Worm (Caenorhabditis elegans) whole organism, young adult: ENCODE data around the gene Y48G9A.7.

Experiments used
- B0035.1 ChIP-seq: sonication (generic microtip); optimal IDR thresholded peaks from 2 replicates; lab custom pipeline; 2016; ENCODE audit warnings: missing genetic modification characterization, mild to moderate bottlenecking, missing compliant biosample characterization, missing genotype, missing genetic modification reagents
- D2030.7 ChIP-seq: fragments of 200-800 bp; sonication (Bioruptor generic); IDR thresholded peaks from 2 replicates; pipeline ENCODE4 v1.3.6; 2022; ENCODE audit warnings: missing genetic modification reagents, missing genetic modification characterization, missing compliant biosample characterization
- F33H1.4 ChIP-seq: fragments of 200-800 bp; sonication (Bioruptor generic); IDR thresholded peaks from 2 replicates; pipeline ENCODE4 v1.3.6; 2022; ENCODE audit warnings: missing genetic modification reagents, missing genetic modification characterization, missing compliant biosample characterization
- Y53G8AR.9 ChIP-seq: fragments of 200-800 bp; sonication (Bioruptor generic); conservative IDR thresholded peaks from 2 replicates; pipeline ENCODE4 v1.3.6; 2022; ENCODE audit warnings: missing genetic modification reagents, missing genetic modification characterization, missing compliant biosample characterization
- aptf-3 ChIP-seq: fragments of 200-800 bp; sonication (Bioruptor generic); IDR thresholded peaks from 2 replicates; pipeline ENCODE4 v1.3.6; 2022; ENCODE audit warnings: missing genetic modification characterization, missing compliant biosample characterization
- atf-7 ChIP-seq: sonication (generic microtip); optimal IDR thresholded peaks from 2 replicates; lab custom pipeline; 2017; ENCODE audit warnings: mild to moderate bottlenecking, missing genetic modification characterization, missing compliant biosample characterization
- bed-2 ChIP-seq: fragments of 200-800 bp; sonication (Bioruptor generic); IDR thresholded peaks from 2 replicates; pipeline ENCODE4 v1.3.6; 2022; ENCODE audit warnings: missing genetic modification reagents, missing genetic modification characterization, missing compliant biosample characterization
- ccch-3 ChIP-seq: fragments of 200-800 bp; sonication (Bioruptor generic); optimal IDR thresholded peaks from 2 replicates; lab custom pipeline; 2018; ENCODE audit warnings: mild to moderate bottlenecking, missing genetic modification characterization, missing compliant biosample characterization
- cebp-1 ChIP-seq, 2 experiments: fragments of 200-800 bp in 1 of 2; sonication (Bioruptor generic) in 1 of 2; sonication (generic microtip) in 1 of 2; IDR thresholded peaks in 1 of 2; optimal IDR thresholded peaks in 1 of 2; 2 replicates each; pipeline versions ENCODE4 v1.3.6 to Lab custom; 2017 to 2022; ENCODE audit warnings: missing compliant biosample characterization in 2 of 2, missing genetic modification characterization in 2 of 2, mild to moderate bottlenecking in 1 of 2, missing genetic modification reagents in 1 of 2, moderate library complexity in 1 of 2
- cebp-2 ChIP-seq: fragments of 200-800 bp; sonication (Bioruptor generic); IDR thresholded peaks from 2 replicates; pipeline ENCODE4 v1.3.6; 2022; ENCODE audit warnings: missing genetic modification characterization, missing compliant biosample characterization
- ceh-91 ChIP-seq: fragments of 200-800 bp; sonication (Bioruptor generic); IDR thresholded peaks from 2 replicates; pipeline ENCODE4 v1.3.6; 2022; ENCODE audit warnings: missing genetic modification reagents, missing genetic modification characterization, missing compliant biosample characterization
- chd-7 ChIP-seq: sonication (generic microtip); optimal IDR thresholded peaks from 2 replicates; lab custom pipeline; 2016; ENCODE audit warnings: mild to moderate bottlenecking, missing genetic modification characterization, moderate library complexity, missing compliant biosample characterization
- dox-1 ChIP-seq: fragments of 200-800 bp; sonication (Bioruptor generic); IDR thresholded peaks from 2 replicates; pipeline ENCODE4 v1.3.6; 2022; ENCODE audit warnings: missing genetic modification reagents, missing genetic modification characterization, missing compliant biosample characterization
- dpff-1 ChIP-seq: sonication (generic microtip); optimal IDR thresholded peaks from 2 replicates; lab custom pipeline; 2017; ENCODE audit warnings: mild to moderate bottlenecking, missing genetic modification characterization, missing compliant biosample characterization
- dpl-1 ChIP-seq: fragments of 150-350 bp; optimal IDR thresholded peaks from 2 replicates; lab custom pipeline; 2014; ENCODE audit warnings: missing biosample characterization, missing genetic modification reagents, missing genetic modification characterization
- efl-1 ChIP-seq: fragments of 150-350 bp; optimal IDR thresholded peaks from 2 replicates; lab custom pipeline; 2014; ENCODE audit warnings: missing biosample characterization, missing genetic modification reagents, missing genetic modification characterization
- egrh-3 ChIP-seq: fragments of 200-800 bp; sonication (Bioruptor generic); IDR thresholded peaks from 2 replicates; pipeline ENCODE4 v1.3.6; 2022; ENCODE audit warnings: missing genetic modification reagents, missing genetic modification characterization, missing compliant biosample characterization
- ekl-4 ChIP-seq: fragments of 200-800 bp; sonication (Bioruptor generic); IDR thresholded peaks from 2 replicates; pipeline ENCODE4 v1.3.6; 2022; ENCODE audit warnings: missing genetic modification reagents, missing genetic modification characterization, missing compliant biosample characterization
- hmg-1.2 ChIP-seq: fragments of 200-800 bp; sonication (Bioruptor generic); IDR thresholded peaks from 2 replicates; pipeline ENCODE4 v1.3.6; 2022; ENCODE audit warnings: missing genetic modification reagents, missing genetic modification characterization, missing compliant biosample characterization
- hmg-20 ChIP-seq: fragments of 200-800 bp; sonication (Bioruptor generic); IDR thresholded peaks from 2 replicates; pipeline ENCODE4 v1.3.6; 2022; ENCODE audit warnings: missing genetic modification reagents, missing genetic modification characterization, missing compliant biosample characterization
- let-526 ChIP-seq: fragments of 200-800 bp; sonication (Bioruptor generic); IDR thresholded peaks from 2 replicates; pipeline ENCODE4 v1.3.6; 2022; ENCODE audit warnings: missing genetic modification reagents, missing genetic modification characterization, missing compliant biosample characterization
- let-607 ChIP-seq, 2 experiments: fragments of 200-800 bp in 1 of 2; sonication (Bioruptor generic) in 1 of 2; sonication (generic microtip) in 1 of 2; optimal IDR thresholded peaks; 2 replicates each; lab custom pipeline; 2016 to 2018; ENCODE audit warnings: mild to moderate bottlenecking in 2 of 2, missing compliant biosample characterization in 2 of 2, missing genetic modification characterization in 2 of 2, moderate library complexity in 2 of 2, missing genotype in 1 of 2
- lin-26 ChIP-seq: fragments of 200-800 bp; sonication (Bioruptor generic); IDR thresholded peaks from 2 replicates; pipeline ENCODE4 v1.3.6; 2022; ENCODE audit warnings: missing genetic modification reagents, missing genetic modification characterization, missing compliant biosample characterization
- lin-35 ChIP-seq, 3 experiments: fragments of 150-350 bp in 2 of 3; sonication (generic microtip) in 1 of 3; optimal IDR thresholded peaks; 2 replicates each; lab custom pipeline; 2014 to 2018; ENCODE audit warnings: missing biosample characterization in 3 of 3, missing genetic modification characterization in 3 of 3, missing genetic modification reagents in 3 of 3
- lin-40 ChIP-seq: sonication (generic microtip); optimal IDR thresholded peaks from 2 replicates; lab custom pipeline; 2016; ENCODE audit warnings: missing genetic modification characterization, mild to moderate bottlenecking, missing compliant biosample characterization, missing genotype, missing genetic modification reagents
- lin-54 ChIP-seq: fragments of 200-800 bp; sonication (Bioruptor generic); optimal IDR thresholded peaks from 2 replicates; lab custom pipeline; 2018; ENCODE audit warnings: mild to moderate bottlenecking, missing genetic modification characterization, missing compliant biosample characterization
- lsl-1 ChIP-seq: fragments of 200-800 bp; sonication (Bioruptor generic); optimal IDR thresholded peaks from 2 replicates; lab custom pipeline; 2018; ENCODE audit warnings: mild to moderate bottlenecking, missing genetic modification characterization, moderate library complexity, missing compliant biosample characterization
- lsy-27 ChIP-seq: sonication (generic microtip); optimal IDR thresholded peaks from 2 replicates; lab custom pipeline; 2017; ENCODE audit warnings: missing genetic modification characterization, mild to moderate bottlenecking, missing compliant biosample characterization, antibody characterized with exemption, missing genotype, borderline replicate concordance; ENCODE audit not compliant: insufficient read depth
- madf-10 ChIP-seq: sonication (generic microtip); optimal IDR thresholded peaks from 2 replicates; lab custom pipeline; 2016; ENCODE audit warnings: mild to moderate bottlenecking, missing genetic modification characterization, missing compliant biosample characterization
- madf-6 ChIP-seq: fragments of 200-800 bp; sonication (Bioruptor generic); IDR thresholded peaks from 2 replicates; pipeline ENCODE4 v1.3.6; 2022; ENCODE audit warnings: missing genetic modification reagents, missing genetic modification characterization, missing compliant biosample characterization
- madf-8 ChIP-seq: fragments of 200-800 bp; sonication (Bioruptor generic); conservative IDR thresholded peaks from 2 replicates; pipeline ENCODE4 v1.3.6; 2022; ENCODE audit warnings: missing genetic modification reagents, missing genetic modification characterization, missing compliant biosample characterization
- mcd-1 ChIP-seq: fragments of 200-800 bp; sonication (Bioruptor generic); IDR thresholded peaks from 2 replicates; pipeline ENCODE4 v1.3.6; 2022; ENCODE audit warnings: missing genetic modification reagents, missing genetic modification characterization, missing compliant biosample characterization
- nhr-120 ChIP-seq: fragments of 200-800 bp; sonication (Bioruptor generic); IDR thresholded peaks from 2 replicates; pipeline ENCODE4 v1.3.6; 2022; ENCODE audit warnings: missing genetic modification characterization, missing compliant biosample characterization
- nhr-80 ChIP-seq: sonication (generic microtip); optimal IDR thresholded peaks from 2 replicates; lab custom pipeline; 2016; ENCODE audit warnings: missing genetic modification characterization, missing compliant biosample characterization
- pbrm-1 ChIP-seq: fragments of 200-800 bp; sonication (Bioruptor generic); IDR thresholded peaks from 2 replicates; pipeline ENCODE4 v1.3.6; 2022; ENCODE audit warnings: missing genetic modification reagents, missing genetic modification characterization, missing compliant biosample characterization
- repo-1 ChIP-seq: sonication (generic microtip); optimal IDR thresholded peaks from 2 replicates; lab custom pipeline; 2017; ENCODE audit warnings: mild to moderate bottlenecking, missing genetic modification characterization, missing compliant biosample characterization
- snpc-1.1 ChIP-seq: sonication (generic microtip); optimal IDR thresholded peaks from 2 replicates; lab custom pipeline; 2017; ENCODE audit warnings: missing genetic modification characterization, mild to moderate bottlenecking, missing compliant biosample characterization, antibody characterized with exemption, moderate library complexity, missing genotype, missing genetic modification reagents; ENCODE audit not compliant: insufficient read depth
- tbp1 ChIP-seq: fragments of 200-800 bp; sonication (Bioruptor generic); optimal IDR thresholded peaks from 2 replicates; lab custom pipeline; 2018; ENCODE audit warnings: mild to moderate bottlenecking, missing genetic modification characterization, missing compliant biosample characterization
- tlf-1 ChIP-seq: fragments of 200-800 bp; sonication (Bioruptor generic); optimal IDR thresholded peaks from 2 replicates; lab custom pipeline; 2018; ENCODE audit warnings: mild to moderate bottlenecking, missing genetic modification characterization, missing compliant biosample characterization
- unc-62 ChIP-seq: fragments of 150-350 bp; optimal IDR thresholded peaks from 2 replicates; lab custom pipeline; 2014; ENCODE audit warnings: missing biosample characterization, missing genetic modification reagents, missing genetic modification characterization
- xnd-1 ChIP-seq: sonication (generic microtip); optimal IDR thresholded peaks from 2 replicates; lab custom pipeline; 2016; ENCODE audit warnings: missing genotype, missing genetic modification reagents, missing genetic modification characterization, missing compliant biosample characterization
- zfh-2 ChIP-seq: fragments of 200-800 bp; sonication (Bioruptor generic); conservative IDR thresholded peaks from 2 replicates; pipeline ENCODE4 v1.3.6; 2022; ENCODE audit warnings: missing genetic modification reagents, missing genetic modification characterization, missing compliant biosample characterization
- ztf-25 ChIP-seq: fragments of 200-800 bp; sonication (Bioruptor generic); IDR thresholded peaks from 2 replicates; pipeline ENCODE4 v1.3.6; 2022; ENCODE audit warnings: missing genetic modification reagents, missing genetic modification characterization, missing compliant biosample characterization
- ztf-6 ChIP-seq: fragments of 200-800 bp; sonication (Bioruptor generic); IDR thresholded peaks from 2 replicates; pipeline ENCODE4 v1.3.6; 2022; ENCODE audit warnings: missing genetic modification reagents, missing genetic modification characterization, missing compliant biosample characterization

Gene Y48G9A.7

DNA sequence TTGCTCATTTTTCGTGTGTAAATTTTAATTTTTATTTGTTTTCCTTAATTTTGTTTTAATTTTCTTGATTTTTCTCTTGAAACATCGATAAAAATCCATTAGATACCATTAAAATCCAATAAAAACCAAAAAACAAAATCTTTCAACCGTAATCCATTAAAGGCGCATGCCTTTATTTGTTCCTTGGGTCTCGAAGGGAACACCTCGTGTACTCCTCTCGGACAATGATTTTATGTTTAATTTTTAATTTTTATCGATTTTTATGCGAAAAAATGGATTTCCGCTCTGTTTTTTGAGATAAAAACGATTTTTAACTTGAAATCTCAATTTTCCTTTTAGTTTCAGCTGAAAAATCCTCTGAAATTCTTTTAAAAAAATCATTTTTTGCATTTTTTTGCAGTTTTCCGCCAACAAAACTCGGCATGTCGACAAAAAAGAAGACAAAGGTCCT, 8.4 kb upstream of the Y48G9A.7 start, which contains the start of gene ppk-2 (continued):
- TF ChIP-seq ztf-25 (GFP tag; lab: Robert Waterston, UW) (no peak), pbrm-1 (GFP tag; lab: Robert Waterston, UW) (peak; percentile 40; the same call in 1 of the 2 replicates), B0035.1 (tag; lab: Kevin White, UChicago) (no peak), dpl-1 (peak; percentile 10), dpff-1 (tag; lab: Kevin White, UChicago) (no peak), tbp1 (GFP tag; lab: Kevin White, UChicago) (peak; percentile 1), bed-2 (GFP tag; lab: Robert Waterston, UW) (no peak), snpc-1.1 (tag; lab: Kevin White, UChicago) (peak; percentile 16), let-526 (GFP tag; lab: Robert Waterston, UW) (no peak), chd-7 (tag; lab: Kevin White, UChicago) (no peak), hmg-1.2 (GFP tag; lab: Robert Waterston, UW) (no peak), madf-6 (GFP tag; lab: Robert Waterston, UW) (peak; percentile 96), tlf-1 (GFP tag; lab: Kevin White, UChicago) (no peak), ceh-91 (GFP tag; lab: Robert Waterston, UW) (peak; percentile 34; the same call in 1 of the 2 replicates), nhr-80 (tag; lab: Kevin White, UChicago) (no peak), lin-35 (GFP tag; optimal IDR thresholded peaks at IDR 0.05; lab: Kevin White, UChicago) (no peak), lin-40 (tag; lab: Kevin White, UChicago) (no peak), xnd-1 (tag; lab: Kevin White, UChicago) (peak; percentile 93), ccch-3 (GFP tag; lab: Kevin White, UChicago) (no peak)

DNA sequence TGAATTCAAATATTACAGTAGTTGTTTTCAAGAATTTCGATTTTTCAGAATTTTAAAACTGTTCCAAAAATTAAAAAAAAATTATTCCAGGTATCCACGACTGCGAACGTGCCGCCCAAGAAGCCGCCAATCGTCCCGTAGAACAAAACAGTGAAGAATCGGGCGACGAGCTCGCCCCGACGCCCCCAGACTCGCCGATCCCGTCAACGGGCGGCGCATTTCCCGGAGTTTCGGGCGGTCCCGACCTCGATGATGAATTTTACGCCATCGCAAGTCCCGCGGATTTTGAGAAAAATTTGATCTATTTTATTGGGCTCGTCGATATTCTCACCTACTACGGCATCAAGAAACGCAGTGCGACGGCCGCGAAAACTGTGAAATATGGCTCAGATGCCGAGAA, 4.4 kb upstream of the Y48G9A.7 start:
- TF ChIP-seq zfh-2 = peak; percentile 80
- TF ChIP-seq cebp-1 (GFP tag; IDR thresholded peaks at IDR 0.05; lab: Robert Waterston, UW) = no peak
- TF ChIP-seq cebp-1 (tag; optimal IDR thresholded peaks at IDR 0.05; lab: Kevin White, UChicago) = no peak
- no peak for TF ChIP-seq nhr-120
- no peak for TF ChIP-seq cebp-2 (GFP tag; lab: Robert Waterston, UW)
- TF ChIP-seq let-607 (tag; optimal IDR thresholded peaks at IDR 0.05; lab: Kevin White, UChicago) = no peak
- TF ChIP-seq egrh-3 (GFP tag; lab: Robert Waterston, UW) = peak; percentile 15; the same call in 1 of the 2 replicates
- no peak for TF ChIP-seq repo-1 (tag; lab: Kevin White, UChicago)
- no peak for TF ChIP-seq madf-10 (tag; lab: Kevin White, UChicago)
- TF ChIP-seq, all 124 proteins: peak for 2

DNA sequence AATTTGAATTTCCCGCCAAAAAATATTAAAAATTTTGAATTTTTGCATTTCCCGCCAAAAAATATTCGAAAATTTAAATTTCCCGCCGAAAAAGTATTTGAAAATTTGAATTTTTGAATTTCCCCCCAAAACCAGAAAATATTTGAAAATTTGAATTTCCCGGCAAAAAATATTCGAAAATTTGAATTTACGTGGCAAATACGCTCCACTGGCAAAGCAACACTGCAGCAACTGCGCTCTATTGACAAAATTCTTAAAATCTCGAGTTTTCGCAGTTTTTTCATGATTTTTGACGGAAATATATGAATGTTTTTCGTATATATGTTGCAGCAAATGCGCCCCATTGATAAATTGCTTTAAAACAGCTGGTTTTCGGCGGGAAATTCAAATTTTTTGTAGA, 1.0 kb downstream of the Y48G9A.7 start:
- TF ChIP-seq Y53G8AR.9 (GFP tag; lab: Robert Waterston, UW) (no peak), dpff-1 (tag; lab: Kevin White, UChicago) (no peak), lsl-1 (GFP tag; lab: Kevin White, UChicago) (peak; percentile 36), ztf-6 (GFP tag; lab: Robert Waterston, UW) (no peak), hmg-20 (GFP tag; lab: Robert Waterston, UW) (no peak), ekl-4 (no peak), dox-1 (GFP tag; lab: Robert Waterston, UW) (no peak), efl-1 (peak; percentile 61), unc-62 (GFP tag; lab: Kevin White, UChicago) (no peak), xnd-1 (tag; lab: Kevin White, UChicago) (peak; percentile 15), atf-7 (tag; lab: Kevin White, UChicago) (no peak), madf-8 (GFP tag; lab: Robert Waterston, UW) (no peak), D2030.7 (peak; percentile 13; the same call in 1 of the 2 replicates), mcd-1 (peak; percentile 84), F33H1.4 (GFP tag; lab: Robert Waterston, UW) (peak; percentile 41; the same call in 1 of the 2 replicates), lin-54 (peak; percentile 79), lsy-27 (no peak), aptf-3 (GFP tag; lab: Robert Waterston, UW) (no peak), lin-26 (GFP tag; lab: Robert Waterston, UW) (no peak)
